Fruit fly (Drosophila melanogaster) S2 (cell line): ENCODE measurements around the gene BI-1.

Experiments
- CG8478 ChIP-seq: fragments of >200 bp; optimal IDR thresholded peaks from 2 replicates; lab custom pipeline; 2018
- CTCF ChIP-seq, 2 experiments: fragments of >200 bp; optimal IDR thresholded peaks; 2 replicates each; lab custom pipeline; 2018

BI-1 gene

dm6 chr3L:8289336-8290258 lies 19.1 kb downstream of the BI-1 start, which contains the start of gene cert:
Gene cert, minus strand, starts transcription at chr3L:8289870.
- no peak for TF ChIP-seq CG8478 (lab: Kevin White, UChicago)
- TF ChIP-seq CTCF (optimal IDR thresholded peaks at IDR 0.05; lab: Kevin White, UChicago), result no peak

dm6 chr3L:8288396-8288795 lies 20.3 kb downstream of the BI-1 start:
- TF ChIP-seq CTCF (optimal IDR thresholded peaks at IDR 0.05; lab: Kevin White, UChicago), result no peak
- no peak for TF ChIP-seq CG8478 (lab: Kevin White, UChicago)

dm6 chr3L:8286397-8286796 lies 22.3 kb downstream of the BI-1 start:
- no peak for TF ChIP-seq CG8478 (lab: Kevin White, UChicago)
- no peak for TF ChIP-seq CTCF (optimal IDR thresholded peaks at IDR 0.05; lab: Kevin White, UChicago)

DNA sequence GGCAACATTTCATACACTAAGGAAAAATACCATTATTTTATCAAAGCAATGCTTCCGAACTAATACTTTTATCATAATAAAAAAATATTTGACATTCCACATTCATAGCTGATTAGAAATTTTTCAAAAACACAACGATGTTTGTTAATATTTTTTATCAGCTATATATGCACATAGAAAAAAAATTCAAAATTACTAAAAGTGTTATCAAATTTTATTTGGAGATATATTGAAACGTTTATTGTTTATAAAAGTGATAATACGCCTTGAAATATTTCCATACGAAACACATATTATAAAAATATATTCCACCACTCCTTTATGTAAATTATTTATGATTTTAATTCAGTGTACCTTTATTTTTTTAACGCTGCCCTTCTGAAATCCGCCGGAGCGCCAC lies 23.0 kb downstream of the BI-1 start:
- TF ChIP-seq CTCF (optimal IDR thresholded peaks at IDR 0.05; lab: Kevin White, UChicago), result no peak
- TF ChIP-seq CG8478 (lab: Kevin White, UChicago), result no peak

- TF ChIP-seq CTCF (optimal IDR thresholded peaks at IDR 0.05; lab: Kevin White, UChicago) (no peak), CG8478 (lab: Kevin White, UChicago) (no peak)
These were observed 23.4 kb downstream of the BI-1 start for dm6 chr3L:8285291-8285690.

dm6 chr3L:8284651-8285050 lies 24.1 kb downstream of the BI-1 start:
- TF ChIP-seq CG8478 (lab: Kevin White, UChicago) (no peak), CTCF (optimal IDR thresholded peaks at IDR 0.05; lab: Kevin White, UChicago) (no peak)
